Fruit fly (Drosophila melanogaster) whole organism, prepupa: ENCODE results near the gene rec.

ENCODE experiments used
- CG10631 ChIP-seq: fragments of 200-800 bp; sonication (Bioruptor generic); optimal IDR thresholded peaks from 2 replicates; lab custom pipeline; 2016; ENCODE audit warnings: missing biosample characterization, missing genetic modification characterization
- CG10669 ChIP-seq: fragments of 200-800 bp; sonication (Bioruptor generic); optimal IDR thresholded peaks from 3 replicates; lab custom pipeline; 2018; ENCODE audit warnings: missing biosample characterization, mild to moderate bottlenecking, missing genetic modification characterization, moderate library complexity
- CG11294 ChIP-seq: fragments of 200-800 bp; sonication (Bioruptor generic); IDR thresholded peaks from 2 replicates; pipeline ENCODE4 v1.3.6; 2022; ENCODE audit warnings: missing biosample characterization, missing genetic modification characterization
- CG11762 ChIP-seq: fragments of 200-800 bp; sonication (Bioruptor generic); optimal IDR thresholded peaks from 3 replicates; lab custom pipeline; 2016; ENCODE audit warnings: missing biosample characterization, missing genetic modification characterization; ENCODE audit not compliant: insufficient read depth
- CG1621 ChIP-seq: fragments of 200-800 bp; sonication (Bioruptor generic); optimal IDR thresholded peaks from 3 replicates; lab custom pipeline; 2018; ENCODE audit warnings: missing biosample characterization, mild to moderate bottlenecking, missing genetic modification characterization
- CG16779 ChIP-seq: fragments of 200-800 bp; sonication (Bioruptor generic); optimal IDR thresholded peaks from 3 replicates; lab custom pipeline; 2017; ENCODE audit warnings: missing biosample characterization, mild to moderate bottlenecking, missing genetic modification characterization
- CG3032 ChIP-seq: fragments of 200-800 bp; optimal IDR thresholded peaks from 2 replicates; lab custom pipeline; 2019; ENCODE audit warnings: missing biosample characterization, mild to moderate bottlenecking, missing genetic modification characterization, moderate library complexity
- CG31627 ChIP-seq: fragments of 200-800 bp; sonication (Bioruptor generic); optimal IDR thresholded peaks from 3 replicates; lab custom pipeline; 2016; ENCODE audit warnings: missing biosample characterization, missing genetic modification characterization
- CG32006 ChIP-seq: fragments of 200-800 bp; sonication (Bioruptor generic); optimal IDR thresholded peaks from 3 replicates; lab custom pipeline; 2017; ENCODE audit warnings: missing biosample characterization, mild to moderate bottlenecking, missing genetic modification characterization
- CG34406 ChIP-seq: fragments of 200-800 bp; sonication (Bioruptor generic); optimal IDR thresholded peaks from 3 replicates; lab custom pipeline; 2016; ENCODE audit warnings: missing biosample characterization, missing genetic modification characterization
- CG3919 ChIP-seq: fragments of 200-800 bp; sonication (Bioruptor generic); optimal IDR thresholded peaks from 3 replicates; lab custom pipeline; 2016; ENCODE audit warnings: missing biosample characterization, missing genetic modification characterization
- CG4318 ChIP-seq: fragments of 200-800 bp; sonication (Bioruptor generic); optimal IDR thresholded peaks from 3 replicates; lab custom pipeline; 2017; ENCODE audit warnings: missing biosample characterization, mild to moderate bottlenecking, missing genetic modification characterization
- CG6276 ChIP-seq: fragments of 200-800 bp; sonication (Bioruptor generic); optimal IDR thresholded peaks from 2 replicates; lab custom pipeline; 2017; ENCODE audit warnings: missing biosample characterization, mild to moderate bottlenecking, missing genetic modification characterization
- CG6792 ChIP-seq: fragments of 200-800 bp; sonication (Bioruptor generic); optimal IDR thresholded peaks from 3 replicates; lab custom pipeline; 2016; ENCODE audit warnings: missing biosample characterization, missing genetic modification characterization
- CG6808 ChIP-seq: fragments of 200-800 bp; sonication (Bioruptor generic); optimal IDR thresholded peaks from 3 replicates; lab custom pipeline; 2017; ENCODE audit warnings: missing biosample characterization, missing genetic modification characterization, mild to moderate bottlenecking, moderate library complexity, missing genetic modification reagents
- CG8119 ChIP-seq: fragments of 200-800 bp; sonication (Bioruptor generic); IDR thresholded peaks from 3 replicates; pipeline ENCODE4 v1.3.6; 2022; ENCODE audit warnings: missing biosample characterization, missing genetic modification characterization
- CG8319 ChIP-seq: fragments of 200-800 bp; sonication (Bioruptor generic); optimal IDR thresholded peaks from 3 replicates; lab custom pipeline; 2016; ENCODE audit warnings: missing biosample characterization, missing genetic modification characterization
- CG9139 ChIP-seq: fragments of 200-800 bp; sonication (Bioruptor generic); optimal IDR thresholded peaks from 3 replicates; lab custom pipeline; 2017; ENCODE audit warnings: missing biosample characterization, mild to moderate bottlenecking, missing genetic modification characterization
- Eip75B ChIP-seq: fragments of 200-800 bp; sonication (Bioruptor generic); optimal IDR thresholded peaks from 3 replicates; lab custom pipeline; 2016; ENCODE audit warnings: missing biosample characterization, missing genetic modification characterization
- Eip78C ChIP-seq: fragments of 200-800 bp; sonication (Bioruptor generic); peaks from one replicate; lab custom pipeline; 2016; ENCODE audit warnings: missing biosample characterization, missing genetic modification characterization
- Eip93F ChIP-seq: fragments of 200-800 bp; sonication (Bioruptor generic); optimal IDR thresholded peaks from 2 replicates; lab custom pipeline; 2016; ENCODE audit warnings: missing biosample characterization, mild to moderate bottlenecking, missing genetic modification characterization
- Ets21C ChIP-seq: fragments of 200-800 bp; sonication (Bioruptor generic); optimal IDR thresholded peaks from 3 replicates; lab custom pipeline; 2016; ENCODE audit warnings: missing biosample characterization, missing genetic modification characterization
- Ets96B ChIP-seq: fragments of 200-800 bp; optimal IDR thresholded peaks from 2 replicates; lab custom pipeline; 2019; ENCODE audit warnings: missing biosample characterization, mild to moderate bottlenecking, missing genetic modification characterization, moderate library complexity
- Gug ChIP-seq: fragments of 200-800 bp; sonication (Bioruptor generic); IDR thresholded peaks from 2 replicates; pipeline ENCODE4 v1.3.6; 2022; ENCODE audit warnings: missing biosample characterization, missing genetic modification characterization
- Hr38 ChIP-seq: sonication (Bioruptor generic); optimal IDR thresholded peaks from 2 replicates; lab custom pipeline; 2016; ENCODE audit warnings: missing biosample characterization, missing genetic modification characterization
- Hr4 ChIP-seq: fragments of 200-800 bp; sonication (Bioruptor generic); optimal IDR thresholded peaks from 3 replicates; lab custom pipeline; 2016; ENCODE audit warnings: missing biosample characterization, missing genetic modification characterization
- Lpt ChIP-seq: fragments of 200-800 bp; sonication (Bioruptor generic); optimal IDR thresholded peaks from 3 replicates; lab custom pipeline; 2016; ENCODE audit warnings: missing biosample characterization, missing genetic modification characterization
- Met ChIP-seq: fragments of 200-800 bp; sonication (Bioruptor generic); optimal IDR thresholded peaks from 3 replicates; lab custom pipeline; 2016; ENCODE audit warnings: missing biosample characterization, missing genetic modification characterization
- OdsH ChIP-seq: fragments of 200-800 bp; sonication (Bioruptor generic); optimal IDR thresholded peaks from 3 replicates; lab custom pipeline; 2016; ENCODE audit warnings: missing biosample characterization, missing genetic modification characterization
- Smox ChIP-seq: fragments of 200-800 bp; sonication (Bioruptor generic); optimal IDR thresholded peaks from 3 replicates; lab custom pipeline; 2016; ENCODE audit warnings: missing biosample characterization, missing genetic modification characterization
- Sox102F ChIP-seq: fragments of 200-800 bp; sonication (Bioruptor generic); optimal IDR thresholded peaks from 2 replicates; lab custom pipeline; 2016; ENCODE audit warnings: missing biosample characterization, mild to moderate bottlenecking, missing genetic modification characterization
- Sox14 ChIP-seq: fragments of 200-800 bp; sonication (Bioruptor generic); optimal IDR thresholded peaks from 3 replicates; lab custom pipeline; 2016; ENCODE audit warnings: missing biosample characterization, missing genetic modification characterization
- Sox15 ChIP-seq: fragments of 200-800 bp; sonication (Bioruptor generic); optimal IDR thresholded peaks from 3 replicates; lab custom pipeline; 2016; ENCODE audit warnings: missing biosample characterization, missing genetic modification characterization
- acj6 ChIP-seq: fragments of 200-800 bp; sonication (Bioruptor generic); optimal IDR thresholded peaks from 3 replicates; lab custom pipeline; 2016; ENCODE audit warnings: missing biosample characterization, missing genetic modification characterization
- cyc ChIP-seq: fragments of 200-800 bp; sonication (Bioruptor generic); optimal IDR thresholded peaks from 3 replicates; lab custom pipeline; 2016; ENCODE audit warnings: missing biosample characterization, missing genetic modification characterization
- dac ChIP-seq: fragments of 200-800 bp; sonication (Bioruptor generic); optimal IDR thresholded peaks from 2 replicates; lab custom pipeline; 2017; ENCODE audit warnings: missing biosample characterization, mild to moderate bottlenecking, missing genetic modification characterization
- dsx ChIP-seq: fragments of 200-800 bp; optimal IDR thresholded peaks from 3 replicates; lab custom pipeline; 2019; ENCODE audit warnings: missing biosample characterization, mild to moderate bottlenecking, missing genetic modification characterization, moderate library complexity; ENCODE audit not compliant: poor library complexity, severe bottlenecking
- eg ChIP-seq: fragments of 200-800 bp; sonication (Bioruptor generic); IDR thresholded peaks from 3 replicates; pipeline ENCODE4 v1.3.6; 2022; ENCODE audit warnings: missing biosample characterization, missing genetic modification characterization
- esn ChIP-seq: fragments of 200-800 bp; sonication (Bioruptor generic); optimal IDR thresholded peaks from 2 replicates; lab custom pipeline; 2016; ENCODE audit warnings: missing biosample characterization, mild to moderate bottlenecking, missing genetic modification characterization, moderate library complexity
- fd85E ChIP-seq: fragments of 200-800 bp; sonication (Bioruptor generic); optimal IDR thresholded peaks from 3 replicates; lab custom pipeline; 2016; ENCODE audit warnings: missing biosample characterization, missing genetic modification characterization
- fkh ChIP-seq: fragments of 200-800 bp; sonication (Bioruptor generic); optimal IDR thresholded peaks from 3 replicates; lab custom pipeline; 2017; ENCODE audit warnings: missing biosample characterization, mild to moderate bottlenecking, missing genetic modification characterization, moderate library complexity
- lz ChIP-seq: fragments of 200-800 bp; sonication (Bioruptor generic); optimal IDR thresholded peaks from 3 replicates; lab custom pipeline; 2016; ENCODE audit warnings: missing biosample characterization, missing genetic modification characterization
- pdm3 ChIP-seq: fragments of 200-800 bp; sonication (Bioruptor generic); optimal IDR thresholded peaks from 3 replicates; lab custom pipeline; 2016; ENCODE audit warnings: missing biosample characterization, missing genetic modification characterization
- salr ChIP-seq, 2 experiments: fragments of 200-800 bp; sonication (Bioruptor generic); optimal IDR thresholded peaks; 3 replicates each; lab custom pipeline; 2016 to 2018; ENCODE audit warnings: missing biosample characterization in 2 of 2, missing genetic modification characterization in 2 of 2, mild to moderate bottlenecking in 1 of 2
- spab ChIP-seq: fragments of 200-800 bp; sonication (Bioruptor generic); optimal IDR thresholded peaks from 2 replicates; lab custom pipeline; 2017; ENCODE audit warnings: missing biosample characterization, mild to moderate bottlenecking, missing genetic modification characterization, missing genetic modification reagents
- svp ChIP-seq: fragments of 200-800 bp; sonication (Bioruptor generic); peaks from one replicate; lab custom pipeline; 2016; ENCODE audit warnings: missing biosample characterization, missing genetic modification characterization
- vri ChIP-seq: fragments of 200-800 bp; sonication (Bioruptor generic); optimal IDR thresholded peaks from 3 replicates; lab custom pipeline; 2016; ENCODE audit warnings: missing biosample characterization, mild to moderate bottlenecking, missing genetic modification characterization

rec gene

DNA sequence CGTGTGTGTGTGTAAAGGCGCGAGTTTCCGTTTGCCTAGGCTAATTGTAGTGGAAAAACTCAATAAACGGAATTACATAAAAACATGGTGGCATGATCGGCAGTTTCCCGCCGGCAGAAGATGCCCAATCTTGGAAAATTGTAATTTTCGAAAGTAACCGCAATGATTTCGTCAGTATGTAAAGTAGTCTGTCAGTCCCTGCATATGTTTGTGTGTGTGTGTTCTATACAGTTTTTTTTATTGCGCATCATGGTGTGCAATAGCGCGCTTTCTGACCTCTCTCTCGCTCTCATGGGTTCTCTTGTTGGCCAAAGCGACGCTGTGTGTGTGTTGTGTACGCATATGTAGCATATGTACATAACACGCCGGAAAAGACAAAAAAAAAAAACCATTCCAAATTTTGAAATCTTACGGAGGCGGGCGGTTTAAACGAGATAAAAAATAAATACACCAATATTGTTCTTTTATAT is 38.1 kb downstream of the rec start (continued):
- TF ChIP-seq esn (peak; percentile 40), salr (GFP tag; optimal IDR thresholded peaks at IDR 0.05; lab: Kevin White, UChicago) (peak in 1 of 2 experiments; percentile 11), CG9139 (GFP tag; lab: Kevin White, UChicago) (no peak), acj6 (GFP tag; lab: Kevin White, UChicago) (peak; percentile 9), CG4318 (GFP tag; lab: Kevin White, UChicago) (no peak), CG10631 (GFP tag; lab: Kevin White, UChicago) (no peak), CG8119 (GFP tag; lab: Robert Waterston, UW) (0 out of 3 replicates have a peak, but pooled peaks have one; percentile 14), CG34406 (GFP tag; lab: Kevin White, UChicago) (peak; percentile 37), CG3919 (GFP tag; lab: Kevin White, UChicago) (peak; percentile 47), CG32006 (GFP tag; lab: Kevin White, UChicago) (no peak), Met (GFP tag; lab: Kevin White, UChicago) (no peak), CG6792 (GFP tag; lab: Kevin White, UChicago) (peak; percentile 14), CG6276 (no peak), CG31627 (GFP tag; lab: Kevin White, UChicago) (no peak), cyc (GFP tag; lab: Kevin White, UChicago) (no peak), CG1621 (tag; lab: Kevin White, UChicago) (peak; percentile 68), CG3032 (tag; lab: Kevin White, UChicago) (no peak), CG8319 (GFP tag; lab: Kevin White, UChicago) (no peak), Sox14 (GFP tag; lab: Kevin White, UChicago) (peak; percentile 40), CG11294 (GFP tag; lab: Robert Waterston, UW) (no peak), Hr4 (no peak)

DNA sequence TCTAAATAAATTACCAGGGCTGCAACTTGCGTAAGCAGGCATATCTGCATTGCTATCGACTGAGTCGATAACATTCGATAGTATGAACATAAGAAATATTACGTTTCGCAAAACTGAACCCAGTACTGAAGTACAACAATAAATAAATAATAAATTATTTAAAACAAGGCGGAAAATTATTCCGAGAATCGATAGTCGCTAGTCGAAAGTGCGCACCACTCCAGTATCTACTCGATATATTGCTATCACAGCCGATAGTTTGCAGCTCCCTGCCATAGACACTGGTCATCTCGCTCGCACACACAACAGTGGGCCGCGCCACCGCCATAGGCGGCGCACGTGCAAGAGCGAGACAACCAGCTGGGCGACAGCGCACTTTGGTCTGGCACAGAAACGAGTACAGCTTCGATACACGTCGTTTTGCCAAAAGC is 39.0 kb downstream of the rec start, which contains the start of gene nsl1:
Gene nsl1 (plus strand): TSS at position 411 of the 431 bp plus-strand sequence.
- TF ChIP-seq CG32006 (GFP tag; lab: Kevin White, UChicago) (no peak), salr (GFP tag; optimal IDR thresholded peaks at IDR 0.05; lab: Kevin White, UChicago) (peak in 1 of 2 experiments; percentile 41), spab (GFP tag; lab: Kevin White, UChicago) (peak; percentile 3), CG31627 (GFP tag; lab: Kevin White, UChicago) (peak; percentile 9), fd85E (GFP tag; lab: Kevin White, UChicago) (no peak), pdm3 (GFP tag; lab: Kevin White, UChicago) (peak; percentile 45), CG6808 (GFP tag; lab: Kevin White, UChicago) (peak; percentile 43), Lpt (no peak), CG16779 (tag; lab: Kevin White, UChicago) (peak; percentile 29), OdsH (GFP tag; lab: Kevin White, UChicago) (peak; percentile 42), CG8119 (GFP tag; lab: Robert Waterston, UW) (0 out of 3 replicates have a peak, but pooled peaks have one; percentile 30), lz (peak; percentile 15), Ets96B (tag; lab: Kevin White, UChicago) (no peak), CG6276 (no peak), CG8319 (GFP tag; lab: Kevin White, UChicago) (no peak), svp (GFP tag; lab: Kevin White, UChicago) (peak; percentile 60), CG34406 (GFP tag; lab: Kevin White, UChicago) (no peak), Eip78C (peak; percentile 74), acj6 (GFP tag; lab: Kevin White, UChicago) (peak; percentile 46), Eip93F (GFP tag; lab: Kevin White, UChicago) (no peak), esn (peak; percentile 20), Sox102F (GFP tag; lab: Kevin White, UChicago) (peak; percentile 23), Sox14 (GFP tag; lab: Kevin White, UChicago) (peak; percentile 60), Eip75B (GFP tag; lab: Kevin White, UChicago) (no peak), CG4318 (GFP tag; lab: Kevin White, UChicago) (no peak), CG10669 (GFP tag; lab: Kevin White, UChicago) (no peak), CG11762 (no peak), Hr38 (GFP tag; lab: Kevin White, UChicago) (no peak), cyc (GFP tag; lab: Kevin White, UChicago) (peak; percentile 24), dsx (GFP tag; lab: Kevin White, UChicago) (peak; percentile 48), Hr4 (no peak), dac (no peak), Met (GFP tag; lab: Kevin White, UChicago) (peak; percentile 37), fkh (no peak), Sox15 (GFP tag; lab: Kevin White, UChicago) (no peak), Ets21C (no peak), CG6792 (GFP tag; lab: Kevin White, UChicago) (no peak), Gug (no peak), vri (GFP tag; lab: Kevin White, UChicago) (peak; percentile 31), eg (GFP tag; lab: Robert Waterston, UW) (peak; percentile 28; the same call in 1 of the 3 replicates), Smox (GFP tag; lab: Kevin White, UChicago) (peak; percentile 27), CG3032 (tag; lab: Kevin White, UChicago) (peak; percentile 43)
